Worm (Caenorhabditis elegans): Measurements from ENCODE around the gene igeg-2.
A peak's percentile ranks its signal among the peaks of the same experiment; 100 is the strongest.

Gene igeg-2

DNA sequence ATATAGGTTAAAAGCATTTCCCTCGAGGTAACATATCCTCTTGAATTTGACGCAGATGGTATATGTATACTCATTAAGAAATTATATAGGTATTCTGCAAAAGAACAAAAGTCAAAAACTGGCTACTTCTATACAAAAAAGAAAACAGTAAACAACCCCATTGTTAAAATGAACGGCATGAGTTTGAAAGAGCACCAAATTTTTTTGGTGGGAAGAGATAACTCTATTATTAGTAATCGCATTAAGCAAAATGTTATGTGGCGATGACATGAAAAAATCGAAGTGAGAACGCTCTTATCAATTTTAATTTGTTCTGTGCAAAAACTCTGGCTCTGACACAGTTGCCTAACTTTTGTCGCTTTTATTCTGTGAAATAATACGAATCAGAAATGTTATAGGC, 27.8 kb downstream of the igeg-2 start, which contains the start of gene F46C3.2:
TSS of gene F46C3.2 (minus strand) at position 101 of the 400 bp plus-strand sequence.
- TF ChIP-seq nhr-25 (tag; optimal IDR thresholded peaks at IDR 0.05; ENCODE audit: borderline replicate concordance, insufficient read depth) (no peak), cey-2 (tag; optimal IDR thresholded peaks at IDR 0.05; ENCODE audit: borderline replicate concordance, insufficient read depth) (no peak), aha-1 (tag) (no peak), F44E2.7 (GFP tag; IDR thresholded peaks at IDR 0.05) (no peak), fos-1 (tag; optimal IDR thresholded peaks at IDR 0.05) (no peak), hlh-30 (tag; optimal IDR thresholded peaks at IDR 0.05; ENCODE audit: insufficient read depth) (no peak), madf-9 (GFP tag; conservative IDR thresholded peaks at IDR 0.05) (no peak), nhr-102 (tag; optimal IDR thresholded peaks at IDR 0.05) (no peak), daf-16 (GFP tag; optimal IDR thresholded peaks at IDR 0.05) (no peak), daf-16 (tag; optimal IDR thresholded peaks at IDR 0.05) (peak; percentile 35), unc-39 (tag; optimal IDR thresholded peaks at IDR 0.05) (no peak), pqm-1 (tag; optimal IDR thresholded peaks at IDR 0.05) (peak; percentile 40), nhr-28 (tag; optimal IDR thresholded peaks at IDR 0.05) (peak; percentile 16), aly-2 (tag; optimal IDR thresholded peaks at IDR 0.05) (no peak), jun-1 (tag; optimal IDR thresholded peaks at IDR 0.05) (no peak), skn-1 (tag; optimal IDR thresholded peaks at IDR 0.05) (no peak), mdl-1 (tag; optimal IDR thresholded peaks at IDR 0.05) (no peak), mxl-3 (GFP tag; optimal IDR thresholded peaks at IDR 0.05) (no peak), lin-15B (tag; optimal IDR thresholded peaks at IDR 0.05) (no peak), lin-38 (GFP tag; IDR thresholded peaks at IDR 0.05) (no peak), R02D3.7 (tag; optimal IDR thresholded peaks at IDR 0.05) (no peak)

DNA sequence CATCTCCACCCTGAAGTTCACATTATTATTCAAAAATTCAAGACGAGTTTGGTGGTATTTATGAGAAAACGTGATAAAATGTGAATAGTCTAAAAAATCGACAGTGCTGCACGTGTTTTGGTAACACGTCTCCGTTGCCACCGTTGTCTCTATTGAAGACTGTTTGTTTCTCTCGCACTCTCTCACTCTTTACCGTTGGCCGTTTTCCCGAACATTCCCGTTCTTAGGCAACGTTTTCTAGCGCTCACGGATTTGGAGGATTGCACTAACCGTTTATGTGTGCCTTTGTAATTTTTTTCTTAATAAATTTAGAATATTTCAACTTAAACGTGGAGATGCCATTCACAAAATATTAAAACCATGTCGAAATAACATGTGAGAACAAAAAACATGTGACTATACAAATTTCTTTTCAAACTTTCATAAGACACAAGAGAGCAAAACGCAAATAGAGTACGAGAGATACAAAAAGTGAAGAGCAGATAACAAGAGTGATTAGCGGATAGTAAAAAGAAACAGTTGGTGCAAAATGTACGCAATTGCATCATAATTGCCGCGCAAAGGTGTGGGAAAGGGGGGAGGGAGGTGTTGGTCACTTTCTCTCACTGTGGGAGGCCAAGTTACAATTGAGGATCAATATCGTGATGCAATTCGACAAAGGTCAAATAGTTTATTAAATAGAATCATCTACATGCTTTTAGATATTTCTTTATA, 31.4 kb downstream of the igeg-2 start, which contains the start of gene pek-1:
TSS of gene pek-1 (minus strand) at position 51 of the 714 bp plus-strand sequence.
- TF ChIP-seq nhr-48 (tag; optimal IDR thresholded peaks at IDR 0.05) = peak; percentile 47
- TF ChIP-seq zip-2 (tag; optimal IDR thresholded peaks at IDR 0.05) = no peak
- TF ChIP-seq ces-1 (GFP tag; optimal IDR thresholded peaks at IDR 0.05) = no peak
- TF ChIP-seq aly-2 (tag; optimal IDR thresholded peaks at IDR 0.05) = no peak
- TF ChIP-seq madf-9 (GFP tag; conservative IDR thresholded peaks at IDR 0.05) = no peak
- TF ChIP-seq nhr-77 (tag; optimal IDR thresholded peaks at IDR 0.05) = peak; percentile 3
- TF ChIP-seq snpc-4 (tag; optimal IDR thresholded peaks at IDR 0.05) = no peak
- no peak for TF ChIP-seq unc-130 (GFP tag; optimal IDR thresholded peaks at IDR 0.05)
- TF ChIP-seq tag-97 (GFP tag; IDR thresholded peaks at IDR 0.05) = no peak
- no peak for TF ChIP-seq saeg-2 (GFP tag; IDR thresholded peaks at IDR 0.05)
- 0 out of 2 replicates have a peak, but pooled peaks have one; percentile 11 for TF ChIP-seq hmg-1.1 (GFP tag; IDR thresholded peaks at IDR 0.05)
- TF ChIP-seq set-16 (GFP tag; IDR thresholded peaks at IDR 0.05) = no peak
- no peak for TF ChIP-seq Y5F2A.4 (GFP tag; optimal IDR thresholded peaks at IDR 0.05)
- no peak for TF ChIP-seq nhr-111 (GFP tag; optimal IDR thresholded peaks at IDR 0.05)
- TF ChIP-seq lin-15B (tag; optimal IDR thresholded peaks at IDR 0.05) = no peak
- peak; percentile 40; the same call in 1 of the 2 replicates for TF ChIP-seq lin-1 (GFP tag; IDR thresholded peaks at IDR 0.05)
- TF ChIP-seq nhr-11 (tag; optimal IDR thresholded peaks at IDR 0.05) = peak; percentile 27
- TF ChIP-seq zag-1 (tag; optimal IDR thresholded peaks at IDR 0.05) = no peak
- peak; percentile 35 for TF ChIP-seq nhr-28 (tag; optimal IDR thresholded peaks at IDR 0.05)
- no peak for TF ChIP-seq unc-39 (tag; optimal IDR thresholded peaks at IDR 0.05)
- TF ChIP-seq duxl-1 (tag; optimal IDR thresholded peaks at IDR 0.05; ENCODE audit: poor library complexity) = no peak
- peak; percentile 52 for TF ChIP-seq mep-1 (tag; optimal IDR thresholded peaks at IDR 0.05)
- no peak for TF ChIP-seq lin-29 (GFP tag; IDR thresholded peaks at IDR 0.05)
- no peak for TF ChIP-seq sdz-12 (GFP tag; optimal IDR thresholded peaks at IDR 0.05)
- TF ChIP-seq R02D3.7 (tag; optimal IDR thresholded peaks at IDR 0.05) = no peak
- no peak for TF ChIP-seq fos-1 (tag; optimal IDR thresholded peaks at IDR 0.05)
- TF ChIP-seq dmd-6 (GFP tag; IDR thresholded peaks at IDR 0.05) = peak; percentile 50
- TF ChIP-seq mes-2 (tag; optimal IDR thresholded peaks at IDR 0.05; ENCODE audit: poor library complexity, severe bottlenecking) = peak; percentile 33
- no peak for TF ChIP-seq madf-5 (GFP tag; IDR thresholded peaks at IDR 0.05)
- TF ChIP-seq nhr-102 (tag; optimal IDR thresholded peaks at IDR 0.05) = no peak
- no peak for TF ChIP-seq snpc-1.2 (GFP tag; IDR thresholded peaks at IDR 0.05)
- no peak for TF ChIP-seq lin-13 (GFP tag; optimal IDR thresholded peaks at IDR 0.05)
- TF ChIP-seq Y75B8A.6 (GFP tag; IDR thresholded peaks at IDR 0.05) = no peak
- peak in 1 of 2 experiments; percentile 86 for TF ChIP-seq hif-1 (tag; optimal IDR thresholded peaks at IDR 0.05)
- TF ChIP-seq arid-1 (GFP tag; conservative IDR thresholded peaks at IDR 0.05) = 0 out of 2 replicates have a peak, but pooled peaks have one; percentile 16
- no peak for TF ChIP-seq lin-38 (GFP tag; IDR thresholded peaks at IDR 0.05)

Data from whole organism, L4 larva.